Worm (Caenorhabditis elegans): ENCODE results near the gene sorf-1.
A peak's percentile ranks its signal among the peaks of the same experiment; 100 is the strongest.

sorf-1 gene

ce11 chrX:3362378-3362777 is 16.7 kb downstream of the sorf-1 start, which contains the start of gene dhs-26:
dhs-26 (minus strand) TSS chrX:3362493.
- TF ChIP-seq tab-1 (GFP tag; IDR thresholded peaks at IDR 0.05) (no peak), ref-1 (GFP tag; conservative IDR thresholded peaks at IDR 0.05) (no peak), ztf-23 (GFP tag; IDR thresholded peaks at IDR 0.05) (no peak), klf-2 (GFP tag; conservative IDR thresholded peaks at IDR 0.05) (no peak), flt-1 (GFP tag; IDR thresholded peaks at IDR 0.05) (no peak), ztf-29 (GFP tag; IDR thresholded peaks at IDR 0.05) (no peak), med-1 (GFP tag; optimal IDR thresholded peaks at IDR 0.05; ENCODE audit: insufficient read depth) (no peak), cog-1 (tag; optimal IDR thresholded peaks at IDR 0.05) (no peak), T22C8.4 (GFP tag; IDR thresholded peaks at IDR 0.05) (no peak)

ce11 chrX:3351526-3351925 is 27.5 kb downstream of the sorf-1 start, which contains the start of gene ZK816.1:
ZK816.1 (plus strand) TSS chrX:3351712.
- TF ChIP-seq ztf-29 (GFP tag; IDR thresholded peaks at IDR 0.05): no peak
- TF ChIP-seq cog-1 (tag; optimal IDR thresholded peaks at IDR 0.05): no peak
- TF ChIP-seq flt-1 (GFP tag; IDR thresholded peaks at IDR 0.05): no peak
- TF ChIP-seq ref-1 (GFP tag; conservative IDR thresholded peaks at IDR 0.05): no peak
- TF ChIP-seq ztf-23 (GFP tag; IDR thresholded peaks at IDR 0.05): no peak
- TF ChIP-seq T22C8.4 (GFP tag; IDR thresholded peaks at IDR 0.05): no peak
- no peak for TF ChIP-seq med-1 (GFP tag; optimal IDR thresholded peaks at IDR 0.05; ENCODE audit: insufficient read depth)
- TF ChIP-seq tab-1 (GFP tag; IDR thresholded peaks at IDR 0.05): no peak

DNA sequence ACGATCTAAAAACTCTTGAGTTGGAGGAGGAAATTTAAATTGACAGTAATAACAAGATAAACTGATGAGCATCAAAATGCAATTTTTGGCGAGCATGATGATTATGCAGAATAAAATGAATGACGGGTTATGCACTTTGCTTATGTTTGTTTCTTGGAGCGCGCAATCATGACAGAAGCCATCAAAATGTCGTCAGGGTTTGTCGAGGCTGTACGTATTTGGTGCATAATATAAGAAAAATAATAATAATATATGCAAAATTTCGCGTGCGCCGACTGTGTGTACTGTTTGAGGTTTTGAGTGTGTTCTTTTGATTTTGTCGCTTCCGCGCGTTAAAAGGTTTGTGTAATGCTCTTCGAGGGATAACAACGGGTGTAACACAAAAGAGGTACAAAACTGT is 28.7 kb downstream of the sorf-1 start, which contains the start of gene nspg-4:
nspg-4 (minus strand) TSS at position 101 of the 400 bp plus-strand sequence.
- TF ChIP-seq flt-1 (GFP tag; IDR thresholded peaks at IDR 0.05) (no peak), klf-2 (GFP tag; conservative IDR thresholded peaks at IDR 0.05) (no peak), ztf-23 (GFP tag; IDR thresholded peaks at IDR 0.05) (no peak), ref-1 (GFP tag; conservative IDR thresholded peaks at IDR 0.05) (no peak), T22C8.4 (GFP tag; IDR thresholded peaks at IDR 0.05) (no peak), cog-1 (tag; optimal IDR thresholded peaks at IDR 0.05) (no peak), ztf-29 (GFP tag; IDR thresholded peaks at IDR 0.05) (no peak), med-1 (GFP tag; optimal IDR thresholded peaks at IDR 0.05; ENCODE audit: insufficient read depth) (no peak), tab-1 (GFP tag; IDR thresholded peaks at IDR 0.05) (no peak)

DNA sequence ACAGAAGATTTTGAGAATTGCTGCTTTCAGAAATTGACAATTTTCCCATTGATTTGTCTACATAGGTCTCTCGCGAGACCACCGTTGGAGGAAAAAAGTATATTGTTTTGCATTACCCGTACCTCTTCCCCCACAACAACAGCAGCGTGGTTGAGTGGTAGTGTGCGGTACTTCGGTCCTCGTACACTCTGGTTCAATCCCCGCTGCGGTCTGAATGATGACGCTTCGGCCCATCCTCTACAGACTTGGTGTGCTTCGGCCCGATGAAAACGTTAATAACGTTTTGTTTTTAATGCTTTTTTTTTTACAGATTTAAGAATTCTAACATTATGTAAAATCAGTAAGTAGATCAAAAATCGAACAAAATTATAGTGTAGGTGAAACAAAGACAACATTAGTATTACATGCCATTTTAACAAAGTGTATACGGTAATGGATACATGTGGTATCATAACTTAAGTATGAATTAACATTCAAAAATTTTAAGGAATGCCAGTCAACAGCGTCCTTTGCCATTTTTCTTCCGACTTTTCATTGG is 31.1 kb downstream of the sorf-1 start, which contains the start of gene ZK816.3:
ZK816.3 (plus strand) TSS at position 488 of the 538 bp plus-strand sequence.
- peak; percentile 83 for TF ChIP-seq T22C8.4 (GFP tag; IDR thresholded peaks at IDR 0.05)
- peak; percentile 20 for TF ChIP-seq cog-1 (tag; optimal IDR thresholded peaks at IDR 0.05)
- TF ChIP-seq ztf-23 (GFP tag; IDR thresholded peaks at IDR 0.05): peak; percentile 84
- peak; percentile 9 for TF ChIP-seq med-1 (GFP tag; optimal IDR thresholded peaks at IDR 0.05; ENCODE audit: insufficient read depth)
- TF ChIP-seq ztf-29 (GFP tag; IDR thresholded peaks at IDR 0.05): peak; percentile 88
- peak; percentile 91 for TF ChIP-seq tab-1 (GFP tag; IDR thresholded peaks at IDR 0.05)
- peak; percentile 93 for TF ChIP-seq flt-1 (GFP tag; IDR thresholded peaks at IDR 0.05)
- TF ChIP-seq ref-1 (GFP tag; conservative IDR thresholded peaks at IDR 0.05): peak; percentile 78
- 0 out of 2 replicates have a peak, but pooled peaks have one; percentile 43 for TF ChIP-seq klf-2 (GFP tag; conservative IDR thresholded peaks at IDR 0.05)

DNA sequence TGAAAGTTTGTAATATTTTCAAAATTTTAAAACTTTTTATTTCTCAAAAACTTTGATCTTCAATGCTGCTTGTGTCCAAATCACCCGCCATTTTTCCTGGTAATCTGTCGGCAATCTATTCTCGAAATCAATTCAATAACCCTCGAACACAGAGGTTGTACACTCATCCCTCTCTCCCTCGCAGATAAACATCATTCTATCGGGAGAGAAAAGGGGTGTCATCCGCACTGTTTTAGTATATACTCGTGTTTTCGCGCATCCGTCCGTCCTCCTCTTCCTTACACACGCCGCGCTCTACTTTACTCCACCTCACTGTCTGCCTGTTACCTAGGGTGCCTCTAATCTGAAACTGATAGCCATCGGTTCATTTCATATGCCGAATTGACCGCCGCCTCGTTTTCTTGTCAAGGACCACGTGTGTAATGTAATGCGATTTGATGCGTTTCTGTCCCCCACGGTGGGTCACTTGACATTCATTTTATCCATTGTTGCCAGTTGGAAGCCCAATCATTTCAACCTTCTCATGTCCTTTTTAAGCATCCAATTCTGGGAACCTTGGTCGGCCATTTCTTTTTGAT is 35.3 kb downstream of the sorf-1 start:
- TF ChIP-seq ztf-23 (GFP tag; IDR thresholded peaks at IDR 0.05): no peak
- TF ChIP-seq tab-1 (GFP tag; IDR thresholded peaks at IDR 0.05): no peak
- TF ChIP-seq T22C8.4 (GFP tag; IDR thresholded peaks at IDR 0.05): no peak
- TF ChIP-seq ref-1 (GFP tag; conservative IDR thresholded peaks at IDR 0.05): no peak
- TF ChIP-seq klf-2 (GFP tag; conservative IDR thresholded peaks at IDR 0.05): no peak
- no peak for TF ChIP-seq ztf-29 (GFP tag; IDR thresholded peaks at IDR 0.05)
- no peak for TF ChIP-seq med-1 (GFP tag; optimal IDR thresholded peaks at IDR 0.05; ENCODE audit: insufficient read depth)
- no peak for TF ChIP-seq flt-1 (GFP tag; IDR thresholded peaks at IDR 0.05)
- TF ChIP-seq cog-1 (tag; optimal IDR thresholded peaks at IDR 0.05): no peak

- TF ChIP-seq ztf-23 (GFP tag; IDR thresholded peaks at IDR 0.05) (no peak), cog-1 (tag; optimal IDR thresholded peaks at IDR 0.05) (no peak), flt-1 (GFP tag; IDR thresholded peaks at IDR 0.05) (no peak), ztf-29 (GFP tag; IDR thresholded peaks at IDR 0.05) (no peak), med-1 (GFP tag; optimal IDR thresholded peaks at IDR 0.05; ENCODE audit: insufficient read depth) (no peak), tab-1 (GFP tag; IDR thresholded peaks at IDR 0.05) (no peak), ref-1 (GFP tag; conservative IDR thresholded peaks at IDR 0.05) (no peak), klf-2 (GFP tag; conservative IDR thresholded peaks at IDR 0.05) (no peak), T22C8.4 (GFP tag; IDR thresholded peaks at IDR 0.05) (no peak)
Observed at ce11 chrX:3339882-3340281, 39.2 kb downstream of the sorf-1 start.

DNA sequence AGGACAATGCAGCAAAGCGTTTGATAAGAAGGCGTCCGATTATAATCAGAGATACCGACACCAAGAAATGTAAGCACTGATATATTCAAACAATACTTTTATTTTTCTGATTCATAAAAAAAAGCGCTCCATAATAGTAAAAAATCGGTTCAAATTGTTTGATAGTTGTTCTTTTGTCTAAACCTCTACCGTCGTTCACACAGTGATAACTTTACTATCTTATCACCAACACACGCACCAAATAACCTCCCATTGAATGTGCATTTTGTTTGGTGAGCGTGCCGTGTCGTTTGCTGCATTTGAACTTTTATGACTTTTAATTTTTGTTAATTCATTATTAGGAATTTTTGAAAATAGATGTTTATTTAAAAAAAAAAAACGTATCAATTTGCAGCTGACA is 44.9 kb downstream of the sorf-1 start:
- TF ChIP-seq flt-1 (GFP tag; IDR thresholded peaks at IDR 0.05): no peak
- TF ChIP-seq ref-1 (GFP tag; conservative IDR thresholded peaks at IDR 0.05): no peak
- no peak for TF ChIP-seq T22C8.4 (GFP tag; IDR thresholded peaks at IDR 0.05)
- no peak for TF ChIP-seq cog-1 (tag; optimal IDR thresholded peaks at IDR 0.05)
- no peak for TF ChIP-seq klf-2 (GFP tag; conservative IDR thresholded peaks at IDR 0.05)
- no peak for TF ChIP-seq ztf-29 (GFP tag; IDR thresholded peaks at IDR 0.05)
- no peak for TF ChIP-seq ztf-23 (GFP tag; IDR thresholded peaks at IDR 0.05)
- no peak for TF ChIP-seq med-1 (GFP tag; optimal IDR thresholded peaks at IDR 0.05; ENCODE audit: insufficient read depth)
- no peak for TF ChIP-seq tab-1 (GFP tag; IDR thresholded peaks at IDR 0.05)

DNA sequence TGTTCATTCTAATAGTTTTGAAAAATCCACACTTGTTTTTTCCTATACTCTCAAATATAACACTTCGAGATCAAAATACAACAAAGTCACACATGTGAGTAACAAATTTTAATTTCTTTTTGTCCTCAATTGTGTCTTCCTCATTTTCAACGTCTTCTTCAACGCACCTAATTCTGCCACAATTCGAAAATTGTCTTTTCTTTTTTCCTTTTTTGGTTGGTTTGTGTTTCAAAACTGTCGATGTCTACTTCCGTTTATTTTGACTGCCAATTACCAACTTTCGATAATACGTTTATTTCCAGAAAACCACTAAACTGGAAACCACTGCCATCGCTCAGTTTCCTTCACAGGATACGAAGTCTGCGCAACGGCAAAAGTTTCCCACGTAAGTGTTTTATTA is 46.2 kb downstream of the sorf-1 start, which contains the start of gene F11D5.1:
F11D5.1 (plus strand) TSS at position 301 of the 400 bp plus-strand sequence.
- TF ChIP-seq klf-2 (GFP tag; conservative IDR thresholded peaks at IDR 0.05) (no peak), tab-1 (GFP tag; IDR thresholded peaks at IDR 0.05) (no peak), med-1 (GFP tag; optimal IDR thresholded peaks at IDR 0.05; ENCODE audit: insufficient read depth) (no peak), cog-1 (tag; optimal IDR thresholded peaks at IDR 0.05) (no peak), flt-1 (GFP tag; IDR thresholded peaks at IDR 0.05) (no peak), T22C8.4 (GFP tag; IDR thresholded peaks at IDR 0.05) (no peak), ref-1 (GFP tag; conservative IDR thresholded peaks at IDR 0.05) (no peak), ztf-29 (GFP tag; IDR thresholded peaks at IDR 0.05) (no peak), ztf-23 (GFP tag; IDR thresholded peaks at IDR 0.05) (no peak)
